Worm (Caenorhabditis elegans) whole organism, L4 larva: ENCODE measurements around the gene Y5H2A.1.

ENCODE experiments used
- Y48G9A.11 ChIP-seq: fragments of 200-800 bp; sonication (Bioruptor generic); IDR thresholded peaks from 2 replicates; pipeline ENCODE4 v1.3.6; 2022; ENCODE audit warnings: missing genetic modification reagents, missing genetic modification characterization, missing compliant biosample characterization
- Y5F2A.4 ChIP-seq: fragments of 200-800 bp; sonication (Bioruptor generic); optimal IDR thresholded peaks from 2 replicates; lab custom pipeline; 2018; ENCODE audit warnings: mild to moderate bottlenecking, missing genetic modification characterization, missing compliant biosample characterization
- ZK546.5 ChIP-seq, 2 experiments: sonication (generic microtip); optimal IDR thresholded peaks; 2 replicates each; lab custom pipeline; 2017; ENCODE audit warnings: missing biosample characterization in 2 of 2, missing genetic modification characterization in 2 of 2
- ama-1 ChIP-seq: fragments of 150-350 bp; optimal IDR thresholded peaks from 2 replicates; lab custom pipeline; 2014; ENCODE audit warnings: inconsistent platforms, mixed read lengths
- egl-27 ChIP-seq: sonication (generic microtip); optimal IDR thresholded peaks from 3 replicates; lab custom pipeline; 2017; ENCODE audit warnings: missing biosample characterization, missing genetic modification reagents, missing genetic modification characterization
- fos-1 ChIP-seq: fragments of 150-350 bp; optimal IDR thresholded peaks from 2 replicates; lab custom pipeline; 2014; ENCODE audit warnings: missing biosample characterization, missing genetic modification characterization
- lsy-2 ChIP-seq, 2 experiments: fragments of 150-350 bp in 1 of 2; sonication (generic microtip) in 1 of 2; optimal IDR thresholded peaks; 2 replicates each; lab custom pipeline; 2014 to 2017; ENCODE audit warnings: missing biosample characterization in 2 of 2, missing genetic modification characterization in 2 of 2
- unc-62 ChIP-seq, 3 experiments: fragments of 150-350 bp in 1 of 3; sonication (generic microtip); optimal IDR thresholded peaks in 2 of 3; peaks in 1 of 3; 1 replicate in 1 of 3; 2 replicates in 2 of 3; lab custom pipeline; 2014 to 2017; ENCODE audit warnings: missing biosample characterization in 3 of 3, missing genetic modification characterization in 3 of 3, missing genetic modification reagents in 3 of 3, missing genotype in 1 of 3

DNA sequence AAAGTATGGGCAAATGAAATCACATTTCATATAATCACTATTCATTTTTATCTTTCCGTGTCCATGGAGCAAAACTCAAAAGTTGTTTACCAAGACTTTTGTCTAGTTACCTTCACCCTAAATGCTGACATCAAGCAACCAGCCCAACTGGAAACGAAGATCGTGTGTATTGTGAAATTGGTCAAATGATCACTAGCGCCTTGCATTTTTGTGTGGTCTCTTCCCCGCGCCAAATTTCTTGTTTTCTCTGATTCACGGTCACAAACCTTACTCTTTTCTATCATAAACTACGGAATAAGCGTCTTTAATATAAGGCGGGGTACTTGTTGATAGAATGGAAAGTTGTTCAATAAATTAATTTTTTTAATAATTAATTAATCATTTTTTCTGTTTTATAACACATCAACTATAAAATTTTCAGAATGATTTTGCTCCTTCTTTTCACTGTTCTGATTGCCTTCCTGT lies 21.5 kb downstream of the Y5H2A.1 start, which contains the start of gene cyp-33C7:
- no peak for TF ChIP-seq fos-1 (tag; lab: Kevin White, UChicago)
- TF ChIP-seq lsy-2 (tag; optimal IDR thresholded peaks at IDR 0.05; lab: Kevin White, UChicago): no peak
- TF ChIP-seq ZK546.5 (tag; optimal IDR thresholded peaks at IDR 0.05; lab: Kevin White, UChicago): no peak
- TF ChIP-seq ama-1 (lab: Kevin White, UChicago): no peak
- TF ChIP-seq Y5F2A.4 (GFP tag; lab: Kevin White, UChicago): no peak
- TF ChIP-seq egl-27 (tag; lab: Kevin White, UChicago): no peak
- TF ChIP-seq unc-62 (GFP tag; optimal IDR thresholded peaks at IDR 0.05 in 1 of 2; lab: Kevin White, UChicago): peak in 1 of 2 experiments; percentile 48
- TF ChIP-seq unc-62 (tag; optimal IDR thresholded peaks at IDR 0.05; lab: Kevin White, UChicago): no peak
- no peak for TF ChIP-seq Y48G9A.11 (GFP tag; lab: Robert Waterston, UW)
